Fruit fly (Drosophila melanogaster) whole organism, embryonic: ENCODE measurements around the gene unc-119.

ENCODE experiments used
- Abd-B ChIP-seq: fragments of 200-800 bp; sonication (Bioruptor generic); optimal IDR thresholded peaks from 2 replicates; lab custom pipeline; 2018; ENCODE audit warnings: missing biosample characterization, mild to moderate bottlenecking, missing genetic modification characterization, moderate library complexity
- Atf-2 ChIP-seq: fragments of 200-800 bp; sonication (Bioruptor generic); optimal IDR thresholded peaks from 2 replicates; lab custom pipeline; 2016; ENCODE audit warnings: missing biosample characterization, missing genetic modification characterization
- CG10431 ChIP-seq: fragments of 200-800 bp; sonication (Bioruptor generic); optimal IDR thresholded peaks from 3 replicates; lab custom pipeline; 2018; ENCODE audit warnings: missing biosample characterization, mild to moderate bottlenecking, missing genetic modification characterization
- CG10543 ChIP-seq: fragments of 200-800 bp; sonication (Bioruptor generic); optimal IDR thresholded peaks from 3 replicates; lab custom pipeline; 2017; ENCODE audit warnings: missing biosample characterization, mild to moderate bottlenecking, missing genetic modification characterization, moderate library complexity
- CG12299 ChIP-seq: fragments of 200-800 bp; sonication (Bioruptor generic); optimal IDR thresholded peaks from 2 replicates; lab custom pipeline; 2018; ENCODE audit warnings: missing biosample characterization, mild to moderate bottlenecking, missing genetic modification characterization
- CG12659 ChIP-seq: fragments of 200-800 bp; sonication (Bioruptor generic); optimal IDR thresholded peaks from 3 replicates; lab custom pipeline; 2017; ENCODE audit warnings: mild to moderate bottlenecking, missing biosample characterization, missing genetic modification reagents, missing genetic modification characterization
- CG13424 ChIP-seq: fragments of 200-800 bp; sonication (Bioruptor generic); optimal IDR thresholded peaks from 2 replicates; lab custom pipeline; 2019; ENCODE audit warnings: missing biosample characterization, mild to moderate bottlenecking, missing genetic modification characterization, moderate library complexity
- CG2120 ChIP-seq: fragments of 200-800 bp; sonication (Bioruptor generic); optimal IDR thresholded peaks from 3 replicates; lab custom pipeline; 2016; ENCODE audit warnings: missing biosample characterization, missing genetic modification characterization
- CG2202 ChIP-seq: fragments of 200-800 bp; sonication (Bioruptor generic); optimal IDR thresholded peaks from 2 replicates; lab custom pipeline; 2018; ENCODE audit warnings: missing biosample characterization, mild to moderate bottlenecking, missing genetic modification characterization
- CG4360 ChIP-seq: fragments of 200-800 bp; sonication (Bioruptor generic); IDR thresholded peaks from 2 replicates; pipeline ENCODE4 v1.3.6; 2022; ENCODE audit warnings: missing biosample characterization, missing genetic modification characterization
- CG6654 ChIP-seq: fragments of 200-800 bp; sonication (Bioruptor generic); optimal IDR thresholded peaks from 2 replicates; lab custom pipeline; 2017; ENCODE audit warnings: missing biosample characterization, mild to moderate bottlenecking, missing genetic modification characterization
- CG7556 ChIP-seq: fragments of 200-800 bp; sonication (Bioruptor generic); optimal IDR thresholded peaks from 2 replicates; lab custom pipeline; 2017; ENCODE audit warnings: missing biosample characterization, mild to moderate bottlenecking, missing genetic modification characterization
- CG8281 ChIP-seq: fragments of 200-800 bp; sonication (Bioruptor generic); optimal IDR thresholded peaks from 2 replicates; lab custom pipeline; 2018; ENCODE audit warnings: missing biosample characterization, mild to moderate bottlenecking, missing genetic modification characterization, moderate library complexity
- CG9215 ChIP-seq: fragments of 200-800 bp; sonication (Bioruptor generic); IDR thresholded peaks from 2 replicates; pipeline ENCODE4 v1.3.6; 2022; ENCODE audit warnings: missing biosample characterization, missing genetic modification characterization
- CG9817 ChIP-seq: fragments of 200-800 bp; sonication (Bioruptor generic); optimal IDR thresholded peaks from 2 replicates; lab custom pipeline; 2018; ENCODE audit warnings: missing biosample characterization, mild to moderate bottlenecking, missing genetic modification characterization, moderate library complexity
- CG9876 ChIP-seq: fragments of 200-800 bp; sonication (Bioruptor generic); optimal IDR thresholded peaks from 2 replicates; lab custom pipeline; 2016; ENCODE audit warnings: missing biosample characterization, missing genetic modification characterization
- CkIIα-i1 ChIP-seq: fragments of 200-800 bp; sonication (Bioruptor generic); IDR thresholded peaks from 2 replicates; pipeline ENCODE4 v1.3.6; 2022; ENCODE audit warnings: missing biosample characterization, missing genetic modification characterization
- D19A ChIP-seq: fragments of 200-800 bp; optimal IDR thresholded peaks from 3 replicates; lab custom pipeline; 2019; ENCODE audit warnings: missing biosample characterization, mild to moderate bottlenecking, missing genetic modification characterization, moderate library complexity
- E2f1 ChIP-seq: fragments of 200-800 bp; sonication (Bioruptor generic); IDR thresholded peaks from 2 replicates; pipeline ENCODE4 v1.3.6; 2022; ENCODE audit warnings: missing biosample characterization, missing genetic modification characterization
- ERR ChIP-seq: fragments of 200-800 bp; sonication (Bioruptor generic); optimal IDR thresholded peaks from 2 replicates; lab custom pipeline; 2016; ENCODE audit warnings: missing biosample characterization, missing genetic modification characterization
- Fer3 ChIP-seq: fragments of 200-800 bp; sonication (Bioruptor generic); optimal IDR thresholded peaks from 2 replicates; lab custom pipeline; 2018; ENCODE audit warnings: missing biosample characterization, mild to moderate bottlenecking, missing genetic modification characterization, moderate library complexity
- Kr ChIP-seq: fragments of 200-800 bp; sonication (Bioruptor generic); optimal IDR thresholded peaks from 2 replicates; lab custom pipeline; 2017; ENCODE audit warnings: missing biosample characterization, mild to moderate bottlenecking, missing genetic modification characterization
- Lhr ChIP-seq: fragments of 200-800 bp; sonication (Bioruptor generic); optimal IDR thresholded peaks from 3 replicates; lab custom pipeline; 2017; ENCODE audit warnings: mild to moderate bottlenecking, missing biosample characterization, missing genetic modification reagents, missing genetic modification characterization
- MBD-R2 ChIP-seq: fragments of 200-800 bp; sonication (Bioruptor generic); IDR thresholded peaks from 2 replicates; pipeline ENCODE4 v1.3.6; 2022; ENCODE audit warnings: missing biosample characterization, missing genetic modification characterization
- Meics ChIP-seq: fragments of 200-800 bp; sonication (Bioruptor generic); optimal IDR thresholded peaks from 2 replicates; lab custom pipeline; 2017; ENCODE audit warnings: missing biosample characterization, mild to moderate bottlenecking, missing genetic modification characterization
- Pdp1 ChIP-seq, 2 experiments: fragments of 200-800 bp; sonication (Bioruptor generic); optimal IDR thresholded peaks; 3 replicates each; lab custom pipeline; 2016; ENCODE audit warnings: missing biosample characterization in 2 of 2, missing genetic modification characterization in 2 of 2, mild to moderate bottlenecking in 1 of 2, moderate library complexity in 1 of 2
- Ptx1 ChIP-seq: fragments of 200-800 bp; sonication (Bioruptor generic); IDR thresholded peaks from 2 replicates; pipeline ENCODE4 v1.3.6; 2022; ENCODE audit warnings: missing biosample characterization, missing genetic modification characterization
- Trl ChIP-seq, 3 experiments: fragments of >200 bp in 2 of 3; fragments of 200-800 bp in 1 of 3; sonication (Bioruptor generic) in 1 of 3; optimal IDR thresholded peaks; 2 replicates in 1 of 3; 3 replicates in 2 of 3; lab custom pipeline; 2016 to 2017; ENCODE audit warnings: missing biosample characterization in 1 of 3, missing genetic modification characterization in 1 of 3
- Usf ChIP-seq: fragments of 200-800 bp; sonication (Bioruptor generic); optimal IDR thresholded peaks from 2 replicates; lab custom pipeline; 2017; ENCODE audit warnings: missing genotype, missing biosample characterization, missing genetic modification characterization
- Xbp1 ChIP-seq: fragments of 200-800 bp; sonication (Bioruptor generic); optimal IDR thresholded peaks from 3 replicates; lab custom pipeline; 2016; ENCODE audit warnings: missing biosample characterization, mild to moderate bottlenecking, missing genetic modification characterization
- cad ChIP-seq: fragments of >200 bp; optimal IDR thresholded peaks from 2 replicates; lab custom pipeline; 2017; ENCODE audit warnings: missing biosample characterization, missing genetic modification characterization
- cas ChIP-seq: fragments of 200-800 bp; sonication (Bioruptor generic); IDR thresholded peaks from 2 replicates; pipeline ENCODE4 v1.3.6; 2022; ENCODE audit warnings: missing biosample characterization, missing genetic modification characterization
- ci ChIP-seq: fragments of 200-800 bp; sonication (Bioruptor generic); IDR thresholded peaks from 3 replicates; pipeline ENCODE4 v1.3.6; 2022; ENCODE audit warnings: missing biosample characterization, missing genetic modification characterization
- dimm ChIP-seq: fragments of 200-800 bp; sonication (Bioruptor generic); IDR thresholded peaks from 2 replicates; pipeline ENCODE4 v1.3.6; 2022; ENCODE audit warnings: missing biosample characterization, missing genetic modification characterization
- dm ChIP-seq: fragments of 200-800 bp; sonication (Bioruptor generic); optimal IDR thresholded peaks from 3 replicates; lab custom pipeline; 2016; ENCODE audit warnings: missing biosample characterization, missing genetic modification characterization
- eve ChIP-seq, 2 experiments: fragments of >200 bp; optimal IDR thresholded peaks; 2 replicates each; lab custom pipeline; 2017; ENCODE audit warnings: missing biosample characterization in 2 of 2, missing genetic modification characterization in 2 of 2
- gfzf ChIP-seq: fragments of 200-800 bp; sonication (Bioruptor generic); optimal IDR thresholded peaks from 2 replicates; lab custom pipeline; 2016; ENCODE audit warnings: missing biosample characterization, mild to moderate bottlenecking, missing genetic modification characterization, moderate library complexity
- grn ChIP-seq: fragments of 200-800 bp; sonication (Bioruptor generic); optimal IDR thresholded peaks from 3 replicates; lab custom pipeline; 2017; ENCODE audit warnings: missing biosample characterization, missing genetic modification characterization
- hb ChIP-seq: fragments of 200-800 bp; sonication (Bioruptor generic); IDR thresholded peaks from 3 replicates; pipeline ENCODE4 v1.3.6; 2022; ENCODE audit warnings: missing biosample characterization, missing genetic modification characterization; ENCODE audit not compliant: partially characterized antibody
- her ChIP-seq: fragments of 200-800 bp; sonication (Bioruptor generic); optimal IDR thresholded peaks from 2 replicates; lab custom pipeline; 2016; ENCODE audit warnings: missing biosample characterization, missing genetic modification characterization
- kni ChIP-seq: fragments of 200-800 bp; sonication (Bioruptor generic); optimal IDR thresholded peaks from 3 replicates; lab custom pipeline; 2017; ENCODE audit warnings: mild to moderate bottlenecking, missing biosample characterization, missing genetic modification reagents, missing genetic modification characterization
- knrl ChIP-seq: fragments of 200-800 bp; sonication (Bioruptor generic); IDR thresholded peaks from 3 replicates; pipeline ENCODE4 v1.3.6; 2022; ENCODE audit warnings: missing biosample characterization, missing genetic modification characterization; ENCODE audit not compliant: partially characterized antibody
- mirr ChIP-seq: fragments of 200-800 bp; sonication (Bioruptor generic); optimal IDR thresholded peaks from 3 replicates; lab custom pipeline; 2018; ENCODE audit warnings: missing biosample characterization, mild to moderate bottlenecking, missing genetic modification characterization
- pros ChIP-seq: fragments of 200-800 bp; sonication (Bioruptor generic); optimal IDR thresholded peaks from 3 replicates; lab custom pipeline; 2019; ENCODE audit warnings: missing biosample characterization, mild to moderate bottlenecking, missing genetic modification characterization, moderate library complexity
- sens ChIP-seq: fragments of 200-800 bp; sonication (Bioruptor generic); peaks from one replicate; lab custom pipeline; 2016; ENCODE audit warnings: missing biosample characterization, missing genetic modification characterization
- sqz ChIP-seq: fragments of 200-800 bp; sonication (Bioruptor generic); optimal IDR thresholded peaks from 3 replicates; lab custom pipeline; 2018; ENCODE audit warnings: missing biosample characterization, mild to moderate bottlenecking, missing genetic modification characterization
- tll ChIP-seq, 2 experiments: fragments of 200-800 bp in 1 of 2; fragments of >200 bp in 1 of 2; sonication (Bioruptor generic) in 1 of 2; optimal IDR thresholded peaks; 2 replicates each; lab custom pipeline; 2017 to 2019; ENCODE audit warnings: missing biosample characterization in 2 of 2, missing genetic modification characterization in 2 of 2, mild to moderate bottlenecking in 1 of 2, moderate library complexity in 1 of 2
- vnd ChIP-seq: fragments of 200-800 bp; sonication (Bioruptor generic); IDR thresholded peaks from 3 replicates; pipeline ENCODE4 v1.3.6; 2022; ENCODE audit warnings: missing biosample characterization, missing genetic modification characterization; ENCODE audit not compliant: partially characterized antibody

unc-119 gene

dm6 chrX:7339610-7340326, 48.7 kb upstream of the unc-119 start:
- TF ChIP-seq CG10543 (GFP tag; lab: Kevin White, UChicago) (peak; percentile 14), CG12299 (no peak), mirr (peak; percentile 11), Pdp1 (GFP tag; optimal IDR thresholded peaks at IDR 0.05; lab: Kevin White, UChicago) (peak in 1 of 2 experiments; percentile 93), Abd-B (GFP tag; lab: Kevin White, UChicago) (peak; percentile 6), CG10431 (peak; percentile 61), CG2202 (no peak), CG4360 (GFP tag; lab: Robert Waterston, UW) (peak; percentile 50), eve (GFP tag; optimal IDR thresholded peaks at IDR 0.05; lab: Kevin White, UChicago) (peak in 1 of 2 experiments; percentile 36), kni (GFP tag; lab: Kevin White, UChicago) (peak; percentile 6), sqz (GFP tag; lab: Kevin White, UChicago) (peak; percentile 21), ci (GFP tag; lab: Robert Waterston, UW) (no peak), sens (peak; percentile 71), Xbp1 (GFP tag; lab: Kevin White, UChicago) (peak; percentile 11), cad (peak; percentile 44), CG6654 (peak; percentile 98), dm (GFP tag; lab: Kevin White, UChicago) (peak; percentile 21), CG7556 (GFP tag; lab: Kevin White, UChicago) (no peak)

DNA sequence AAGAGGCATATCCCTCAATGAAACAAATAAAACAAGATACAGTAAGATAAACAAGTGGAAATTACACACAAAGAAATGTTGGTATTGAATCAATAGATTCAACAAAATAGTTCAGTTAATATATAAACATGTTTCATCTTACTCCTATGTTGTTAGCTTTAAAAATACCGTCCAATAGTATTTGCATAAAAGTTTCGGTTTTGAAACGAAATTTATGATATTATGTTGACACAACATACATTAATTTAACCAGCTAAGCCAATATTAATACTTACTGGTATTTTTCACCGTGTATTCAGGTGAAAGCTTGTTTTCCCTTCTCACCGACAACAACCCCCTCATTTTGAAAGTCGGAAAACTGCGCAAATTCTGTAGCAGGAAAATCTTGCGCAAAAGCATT, 47.4 kb upstream of the unc-119 start:
- TF ChIP-seq Fer3 (tag; lab: Kevin White, UChicago) (peak; percentile 77), ERR (GFP tag; lab: Kevin White, UChicago) (no peak), dimm (no peak), vnd (GFP tag; lab: Robert Waterston, UW) (no peak), hb (GFP tag; lab: Robert Waterston, UW) (no peak), pros (GFP tag; lab: Kevin White, UChicago) (no peak), grn (GFP tag; lab: Kevin White, UChicago) (peak; percentile 47), D19A (tag; lab: Kevin White, UChicago) (peak; percentile 58), E2f1 (no peak), Kr (GFP tag; lab: Kevin White, UChicago) (no peak), CkIIα-i1 (no peak), sqz (GFP tag; lab: Kevin White, UChicago) (peak; percentile 5), CG12659 (GFP tag; lab: Kevin White, UChicago) (peak; percentile 69), Trl (optimal IDR thresholded peaks at IDR 0.05; lab: Kevin White, UChicago) (no peak), Trl (GFP tag; optimal IDR thresholded peaks at IDR 0.05; lab: Kevin White, UChicago) (peak; percentile 69), CG9876 (GFP tag; lab: Kevin White, UChicago) (no peak), Usf (no peak), Meics (GFP tag; lab: Kevin White, UChicago) (peak; percentile 57), CG2120 (GFP tag; lab: Kevin White, UChicago) (peak; percentile 74), Lhr (GFP tag; lab: Kevin White, UChicago) (peak; percentile 19), gfzf (no peak), MBD-R2 (GFP tag; lab: Robert Waterston, UW) (no peak), knrl (GFP tag; lab: Robert Waterston, UW) (no peak), CG7556 (GFP tag; lab: Kevin White, UChicago) (peak; percentile 71), CG9215 (GFP tag; lab: Robert Waterston, UW) (peak; percentile 22; the same call in 1 of the 2 replicates), CG13424 (tag; lab: Kevin White, UChicago) (peak; percentile 75), tll (GFP tag; optimal IDR thresholded peaks at IDR 0.05; lab: Kevin White, UChicago) (no peak), Atf-2 (GFP tag; lab: Kevin White, UChicago) (peak; percentile 42), her (GFP tag; lab: Kevin White, UChicago) (peak; percentile 29), cas (GFP tag; lab: Robert Waterston, UW) (peak; percentile 24; the same call in 1 of the 2 replicates), Ptx1 (GFP tag; lab: Robert Waterston, UW) (peak; percentile 48), CG8281 (tag; lab: Kevin White, UChicago) (peak; percentile 55), CG9817 (peak; percentile 49)
